Worm (Caenorhabditis elegans): ENCODE data around the gene T23C6.4.

T23C6.4 gene

ce11 chrX:17149877-17150490, at the start of gene T23C6.4:
Gene T23C6.4 (minus strand): TSS chrX:17149927.
- no peak for TF ChIP-seq unc-62 (GFP tag; optimal IDR thresholded peaks at IDR 0.05)

- no peak for TF ChIP-seq unc-62 (GFP tag; optimal IDR thresholded peaks at IDR 0.05)
Measured at ce11 chrX:17197824-17198223, 48.1 kb upstream of the T23C6.4 start.

- TF ChIP-seq unc-62 (GFP tag; optimal IDR thresholded peaks at IDR 0.05): no peak
Measured at ce11 chrX:17195080-17195479, 45.4 kb upstream of the T23C6.4 start, which contains the start of gene B0302.5. Gene B0302.5 (minus strand): TSS chrX:17195137.

- TF ChIP-seq unc-62 (GFP tag; optimal IDR thresholded peaks at IDR 0.05): no peak
Measured at ce11 chrX:17185696-17186430, 36.1 kb upstream of the T23C6.4 start, which contains the start of gene sid-3. Gene sid-3 (plus strand): TSS chrX:17186380.

ce11 chrX:17184363-17184762, 34.6 kb upstream of the T23C6.4 start:
- no peak for TF ChIP-seq unc-62 (GFP tag; optimal IDR thresholded peaks at IDR 0.05)

- no peak for TF ChIP-seq unc-62 (GFP tag; optimal IDR thresholded peaks at IDR 0.05)
Measured at ce11 chrX:17181220-17181619, 31.5 kb upstream of the T23C6.4 start.

ce11 chrX:17180135-17180534, 30.4 kb upstream of the T23C6.4 start:
- TF ChIP-seq unc-62 (GFP tag; optimal IDR thresholded peaks at IDR 0.05): no peak

- no peak for TF ChIP-seq unc-62 (GFP tag; optimal IDR thresholded peaks at IDR 0.05)
Measured at ce11 chrX:17178239-17178638, 28.5 kb upstream of the T23C6.4 start, which contains the start of gene B0302.2. Gene B0302.2 (plus strand): TSS chrX:17178539.

- no peak for TF ChIP-seq unc-62 (GFP tag; optimal IDR thresholded peaks at IDR 0.05)
Measured at ce11 chrX:17176677-17177076, 26.9 kb upstream of the T23C6.4 start, which contains the start of gene B0302.4. Gene B0302.4 (minus strand): TSS chrX:17176777.

- TF ChIP-seq unc-62 (GFP tag; optimal IDR thresholded peaks at IDR 0.05): no peak
Measured at ce11 chrX:17170401-17170800, 20.7 kb upstream of the T23C6.4 start.

ce11 chrX:17168086-17168485, 18.4 kb upstream of the T23C6.4 start:
- no peak for TF ChIP-seq unc-62 (GFP tag; optimal IDR thresholded peaks at IDR 0.05)

ce11 chrX:17157868-17158267, 8.1 kb upstream of the T23C6.4 start, which contains the start of gene npr-21:
Gene npr-21 (minus strand): TSS chrX:17157968.
- TF ChIP-seq unc-62 (GFP tag; optimal IDR thresholded peaks at IDR 0.05): no peak

ce11 chrX:17157089-17157488, 7.4 kb upstream of the T23C6.4 start:
- TF ChIP-seq unc-62 (GFP tag; optimal IDR thresholded peaks at IDR 0.05): no peak

- no peak for TF ChIP-seq unc-62 (GFP tag; optimal IDR thresholded peaks at IDR 0.05)
Measured at ce11 chrX:17151160-17151711, 1.5 kb upstream of the T23C6.4 start, which contains the start of gene mdt-1.2. Gene mdt-1.2 (plus strand): TSS chrX:17151522.

ce11 chrX:17146545-17146944, 3.2 kb downstream of the T23C6.4 start:
- TF ChIP-seq unc-62 (GFP tag; optimal IDR thresholded peaks at IDR 0.05): no peak

- no peak for TF ChIP-seq unc-62 (GFP tag; optimal IDR thresholded peaks at IDR 0.05)
Measured at ce11 chrX:17140447-17140846, 9.3 kb downstream of the T23C6.4 start.

Data from whole organism, dauer.